Fruit fly (Drosophila melanogaster): Measurements from ENCODE around the gene CG31055.

The CG31055 gene

dm6 chr3R:27636010-27636584 is 51.8 kb downstream of the CG31055 start, which contains the start of the genes CG5611 and Mtl (continued):
- TF ChIP-seq Dip2 (GFP tag; IDR thresholded peaks at IDR 0.05) = peak; percentile 83
- TF ChIP-seq CG31441 (GFP tag; IDR thresholded peaks at IDR 0.05) = peak; percentile 99
- peak; percentile 99 for TF ChIP-seq Six4 (GFP tag; optimal IDR thresholded peaks at IDR 0.05)
- TF ChIP-seq br (optimal IDR thresholded peaks at IDR 0.05) = no peak
- TF ChIP-seq sd (tag; optimal IDR thresholded peaks at IDR 0.05) = peak; percentile 97
- peak; percentile 100 for TF ChIP-seq Rfx (GFP tag; IDR thresholded peaks at IDR 0.05)
- no peak for TF ChIP-seq yki (optimal IDR thresholded peaks at IDR 0.05)
- peak; percentile 100 for TF ChIP-seq CG2712 (tag; optimal IDR thresholded peaks at IDR 0.05)
- peak; percentile 86 for TF ChIP-seq p53 (GFP tag; optimal IDR thresholded peaks at IDR 0.05)
- TF ChIP-seq Spps (tag; optimal IDR thresholded peaks at IDR 0.05) = peak; percentile 99
- TF ChIP-seq CG15601 (tag; optimal IDR thresholded peaks at IDR 0.05) = peak; percentile 99
- peak; percentile 99 for TF ChIP-seq caup (GFP tag; optimal IDR thresholded peaks at IDR 0.05; ENCODE audit: severe bottlenecking)
- TF ChIP-seq ken (GFP tag; IDR thresholded peaks at IDR 0.05) = peak; percentile 100
- peak; percentile 99 for TF ChIP-seq CG17568 (GFP tag; optimal IDR thresholded peaks at IDR 0.05)
- peak; percentile 99 for TF ChIP-seq CG6683 (GFP tag; optimal IDR thresholded peaks at IDR 0.05)
- TF ChIP-seq Drgx (GFP tag; IDR thresholded peaks at IDR 0.05) = peak; percentile 100
- peak; percentile 98 for TF ChIP-seq bab2 (GFP tag; optimal IDR thresholded peaks at IDR 0.05)
- no peak for TF ChIP-seq bbx (GFP tag; IDR thresholded peaks at IDR 0.05; ENCODE audit: partially characterized antibody)
- TF ChIP-seq CG2116 (GFP tag; optimal IDR thresholded peaks at IDR 0.05) = peak; percentile 93
- peak; percentile 100 for TF ChIP-seq az2 (GFP tag; optimal IDR thresholded peaks at IDR 0.05)
- TF ChIP-seq E2f2 (GFP tag; IDR thresholded peaks at IDR 0.05) = peak; percentile 93
- TF ChIP-seq CG13296 (GFP tag; optimal IDR thresholded peaks at IDR 0.05) = peak; percentile 99
- TF ChIP-seq lola (GFP tag; optimal IDR thresholded peaks at IDR 0.05) = peak in 1 of 3 experiments; percentile 100
- peak; percentile 100 for TF ChIP-seq NfI (GFP tag; optimal IDR thresholded peaks at IDR 0.05)
- TF ChIP-seq CG7271 (tag; optimal IDR thresholded peaks at IDR 0.05) = peak; percentile 100
- TF ChIP-seq CG7839 (tag; optimal IDR thresholded peaks at IDR 0.05) = peak; percentile 100
- peak; percentile 89 for TF ChIP-seq pb (GFP tag; optimal IDR thresholded peaks at IDR 0.05)
- TF ChIP-seq CG2199 (GFP tag; IDR thresholded peaks at IDR 0.05) = peak; percentile 100
- TF ChIP-seq lmd (GFP tag; IDR thresholded peaks at IDR 0.05) = peak; percentile 100
- TF ChIP-seq HmgD (GFP tag; optimal IDR thresholded peaks at IDR 0.05) = peak; percentile 89
- TF ChIP-seq scrt (GFP tag; optimal IDR thresholded peaks at IDR 0.05) = peak; percentile 97
- TF ChIP-seq dpn (GFP tag; optimal IDR thresholded peaks at IDR 0.05) = peak; percentile 99 to 100
- TF ChIP-seq sens (GFP tag) = peak; percentile 100
- TF ChIP-seq lilli (GFP tag; optimal IDR thresholded peaks at IDR 0.05) = peak; percentile 99
- peak; percentile 96 for TF ChIP-seq CG11560 (tag; IDR thresholded peaks at IDR 0.05)
- peak; percentile 100 for TF ChIP-seq CG15269 (tag; optimal IDR thresholded peaks at IDR 0.05)
- peak; percentile 82 for TF ChIP-seq pros (GFP tag; optimal IDR thresholded peaks at IDR 0.05)
- peak; percentile 100 for TF ChIP-seq CG2678 (tag; optimal IDR thresholded peaks at IDR 0.05)
- peak; percentile 98 for TF ChIP-seq Elba2 (GFP tag; optimal IDR thresholded peaks at IDR 0.05)
- peak; percentile 100 for TF ChIP-seq B-H1 (GFP tag; IDR thresholded peaks at IDR 0.05)
- peak; percentile 97 for TF ChIP-seq CG8944 (GFP tag; optimal IDR thresholded peaks at IDR 0.05)
- peak; percentile 100 for TF ChIP-seq Dbx (GFP tag; IDR thresholded peaks at IDR 0.05)
- peak; percentile 94 for TF ChIP-seq crol (GFP tag; IDR thresholded peaks at IDR 0.05)
- peak in 1 of 2 experiments; percentile 92 for TF ChIP-seq Dfd (GFP tag; optimal IDR thresholded peaks at IDR 0.05)
- peak; percentile 97 for TF ChIP-seq pum (GFP tag; optimal IDR thresholded peaks at IDR 0.05)
- peak in 1 of 2 experiments; percentile 94 for TF ChIP-seq Hr78 (GFP tag; optimal IDR thresholded peaks at IDR 0.05)
- peak; percentile 100 for TF ChIP-seq dysf (GFP tag; IDR thresholded peaks at IDR 0.05)
- no peak for TF ChIP-seq lov (optimal IDR thresholded peaks at IDR 0.05)
- TF ChIP-seq lov (GFP tag; IDR thresholded peaks at IDR 0.05) = peak; percentile 99
- TF ChIP-seq prd (optimal IDR thresholded peaks at IDR 0.05) = no peak
- TF ChIP-seq prd (GFP tag; IDR thresholded peaks at IDR 0.05) = peak; percentile 100
